Worm (Caenorhabditis elegans) whole organism, young adult: Measurements from ENCODE around the gene gpr-2.
"Not testable (repeated sequence)": the region's sequence is repeated elsewhere in the genome, so short reads cannot be mapped to it uniquely, and the experiment has no call there.

Experiments
- F10E7.11 ChIP-seq: sonication (generic microtip); optimal IDR thresholded peaks from 2 replicates; lab custom pipeline; 2017; ENCODE audit warnings: mild to moderate bottlenecking, missing genetic modification characterization, moderate library complexity, missing compliant biosample characterization
- F37B4.10 ChIP-seq: fragments of 200-800 bp; sonication (Bioruptor generic); IDR thresholded peaks from 2 replicates; pipeline ENCODE4 v1.3.6; 2022; ENCODE audit warnings: missing genetic modification characterization, missing compliant biosample characterization
- F55B11.4 ChIP-seq: sonication (generic microtip); optimal IDR thresholded peaks from 2 replicates; lab custom pipeline; 2016; ENCODE audit warnings: missing compliant biosample characterization, missing genetic modification characterization, borderline replicate concordance; ENCODE audit not compliant: insufficient read depth
- Y53F4B.3 ChIP-seq: fragments of 200-800 bp; sonication (Bioruptor generic); IDR thresholded peaks from 2 replicates; pipeline ENCODE4 v1.3.6; 2022; ENCODE audit warnings: missing genetic modification reagents, missing genetic modification characterization, missing compliant biosample characterization
- aptf-3 ChIP-seq: fragments of 200-800 bp; sonication (Bioruptor generic); IDR thresholded peaks from 2 replicates; pipeline ENCODE4 v1.3.6; 2022; ENCODE audit warnings: missing genetic modification characterization, missing compliant biosample characterization
- atf-7 ChIP-seq: sonication (generic microtip); optimal IDR thresholded peaks from 2 replicates; lab custom pipeline; 2017; ENCODE audit warnings: mild to moderate bottlenecking, missing genetic modification characterization, missing compliant biosample characterization
- athp-1 ChIP-seq: sonication (generic microtip); optimal IDR thresholded peaks from 2 replicates; lab custom pipeline; 2017; ENCODE audit warnings: mild to moderate bottlenecking, missing genetic modification characterization, missing compliant biosample characterization
- ccch-3 ChIP-seq: fragments of 200-800 bp; sonication (Bioruptor generic); optimal IDR thresholded peaks from 2 replicates; lab custom pipeline; 2018; ENCODE audit warnings: mild to moderate bottlenecking, missing genetic modification characterization, missing compliant biosample characterization
- cebp-2 ChIP-seq: fragments of 200-800 bp; sonication (Bioruptor generic); IDR thresholded peaks from 2 replicates; pipeline ENCODE4 v1.3.6; 2022; ENCODE audit warnings: missing genetic modification characterization, missing compliant biosample characterization
- ceh-40 ChIP-seq: fragments of 200-800 bp; sonication (Bioruptor generic); IDR thresholded peaks from 2 replicates; pipeline ENCODE4 v1.3.6; 2022; ENCODE audit warnings: missing genetic modification characterization, missing compliant biosample characterization
- ceh-58 ChIP-seq: fragments of 200-800 bp; sonication (Bioruptor generic); IDR thresholded peaks from 2 replicates; pipeline ENCODE4 v1.3.6; 2022; ENCODE audit warnings: missing genetic modification characterization, missing compliant biosample characterization
- ceh-91 ChIP-seq: fragments of 200-800 bp; sonication (Bioruptor generic); IDR thresholded peaks from 2 replicates; pipeline ENCODE4 v1.3.6; 2022; ENCODE audit warnings: missing genetic modification reagents, missing genetic modification characterization, missing compliant biosample characterization
- dpl-1 ChIP-seq: fragments of 150-350 bp; optimal IDR thresholded peaks from 2 replicates; lab custom pipeline; 2014; ENCODE audit warnings: missing biosample characterization, missing genetic modification reagents, missing genetic modification characterization
- egl-18 ChIP-seq: fragments of 200-800 bp; sonication (Bioruptor generic); IDR thresholded peaks from 2 replicates; pipeline ENCODE4 v1.3.6; 2022; ENCODE audit warnings: missing genetic modification reagents, missing genetic modification characterization, missing compliant biosample characterization
- egl-44 ChIP-seq: fragments of 200-800 bp; sonication (Bioruptor generic); IDR thresholded peaks from 2 replicates; pipeline ENCODE4 v1.3.6; 2022; ENCODE audit warnings: missing genetic modification reagents, missing genetic modification characterization, missing compliant biosample characterization
- hlh-12 ChIP-seq: sonication (generic microtip); optimal IDR thresholded peaks from 2 replicates; lab custom pipeline; 2016; ENCODE audit warnings: missing genetic modification characterization, missing compliant biosample characterization
- hmg-20 ChIP-seq: fragments of 200-800 bp; sonication (Bioruptor generic); IDR thresholded peaks from 2 replicates; pipeline ENCODE4 v1.3.6; 2022; ENCODE audit warnings: missing genetic modification reagents, missing genetic modification characterization, missing compliant biosample characterization
- lag-1 ChIP-seq: fragments of 200-800 bp; sonication (Bioruptor generic); IDR thresholded peaks from 2 replicates; pipeline ENCODE4 v1.3.6; 2022; ENCODE audit warnings: missing genetic modification reagents, missing genetic modification characterization, missing compliant biosample characterization
- let-526 ChIP-seq: fragments of 200-800 bp; sonication (Bioruptor generic); IDR thresholded peaks from 2 replicates; pipeline ENCODE4 v1.3.6; 2022; ENCODE audit warnings: missing genetic modification reagents, missing genetic modification characterization, missing compliant biosample characterization
- lir-1 ChIP-seq: fragments of 200-800 bp; sonication (Bioruptor generic); conservative IDR thresholded peaks from 2 replicates; pipeline ENCODE4 v1.3.6; 2022; ENCODE audit warnings: missing genetic modification reagents, missing genetic modification characterization, missing compliant biosample characterization
- madf-6 ChIP-seq: fragments of 200-800 bp; sonication (Bioruptor generic); IDR thresholded peaks from 2 replicates; pipeline ENCODE4 v1.3.6; 2022; ENCODE audit warnings: missing genetic modification reagents, missing genetic modification characterization, missing compliant biosample characterization
- nfya-2 ChIP-seq: fragments of 200-800 bp; sonication (Bioruptor generic); IDR thresholded peaks from 2 replicates; pipeline ENCODE4 v1.3.6; 2022; ENCODE audit warnings: missing genetic modification reagents, missing genetic modification characterization, missing compliant biosample characterization
- nfyb-1 ChIP-seq: fragments of 200-800 bp; sonication (Bioruptor generic); IDR thresholded peaks from 2 replicates; pipeline ENCODE4 v1.3.6; 2022; ENCODE audit warnings: missing genetic modification reagents, missing genetic modification characterization, missing compliant biosample characterization
- nhr-80 ChIP-seq: sonication (generic microtip); optimal IDR thresholded peaks from 2 replicates; lab custom pipeline; 2016; ENCODE audit warnings: missing genetic modification characterization, missing compliant biosample characterization
- nhr-90 ChIP-seq: sonication (generic microtip); optimal IDR thresholded peaks from 2 replicates; lab custom pipeline; 2016; ENCODE audit warnings: missing genotype, mild to moderate bottlenecking, missing genetic modification characterization, missing compliant biosample characterization
- rcor-1 ChIP-seq: fragments of 200-800 bp; sonication (Bioruptor generic); IDR thresholded peaks from 2 replicates; pipeline ENCODE4 v1.3.6; 2022; ENCODE audit warnings: missing genetic modification reagents, missing genetic modification characterization, missing compliant biosample characterization
- rpc-1 ChIP-seq, 2 experiments: fragments of 150-350 bp in 1 of 2; sonication (generic microtip) in 1 of 2; optimal IDR thresholded peaks; 2 replicates each; lab custom pipeline; 2014 to 2018; ENCODE audit warnings: missing biosample characterization in 1 of 2, missing genetic modification characterization in 1 of 2, missing genetic modification reagents in 1 of 2, missing genotype in 1 of 2
- sea-2 ChIP-seq: fragments of 200-800 bp; sonication (Bioruptor generic); IDR thresholded peaks from 2 replicates; pipeline ENCODE4 v1.3.6; 2022; ENCODE audit warnings: missing genetic modification characterization, missing compliant biosample characterization
- somi-1 ChIP-seq: fragments of 200-800 bp; sonication (Bioruptor generic); optimal IDR thresholded peaks from 2 replicates; lab custom pipeline; 2018; ENCODE audit warnings: mild to moderate bottlenecking, missing genetic modification characterization, missing compliant biosample characterization
- tbx-9 ChIP-seq: sonication (generic microtip); optimal IDR thresholded peaks from 2 replicates; lab custom pipeline; 2016; ENCODE audit warnings: borderline replicate concordance, missing genetic modification characterization, inconsistent platforms, missing compliant biosample characterization
- unc-62 ChIP-seq: fragments of 150-350 bp; optimal IDR thresholded peaks from 2 replicates; lab custom pipeline; 2014; ENCODE audit warnings: missing biosample characterization, missing genetic modification reagents, missing genetic modification characterization
- xnd-1 ChIP-seq: sonication (generic microtip); optimal IDR thresholded peaks from 2 replicates; lab custom pipeline; 2016; ENCODE audit warnings: missing genotype, missing genetic modification reagents, missing genetic modification characterization, missing compliant biosample characterization
- zfh-2 ChIP-seq: fragments of 200-800 bp; sonication (Bioruptor generic); conservative IDR thresholded peaks from 2 replicates; pipeline ENCODE4 v1.3.6; 2022; ENCODE audit warnings: missing genetic modification reagents, missing genetic modification characterization, missing compliant biosample characterization
- ztf-25 ChIP-seq: fragments of 200-800 bp; sonication (Bioruptor generic); IDR thresholded peaks from 2 replicates; pipeline ENCODE4 v1.3.6; 2022; ENCODE audit warnings: missing genetic modification reagents, missing genetic modification characterization, missing compliant biosample characterization

Gene gpr-2

DNA sequence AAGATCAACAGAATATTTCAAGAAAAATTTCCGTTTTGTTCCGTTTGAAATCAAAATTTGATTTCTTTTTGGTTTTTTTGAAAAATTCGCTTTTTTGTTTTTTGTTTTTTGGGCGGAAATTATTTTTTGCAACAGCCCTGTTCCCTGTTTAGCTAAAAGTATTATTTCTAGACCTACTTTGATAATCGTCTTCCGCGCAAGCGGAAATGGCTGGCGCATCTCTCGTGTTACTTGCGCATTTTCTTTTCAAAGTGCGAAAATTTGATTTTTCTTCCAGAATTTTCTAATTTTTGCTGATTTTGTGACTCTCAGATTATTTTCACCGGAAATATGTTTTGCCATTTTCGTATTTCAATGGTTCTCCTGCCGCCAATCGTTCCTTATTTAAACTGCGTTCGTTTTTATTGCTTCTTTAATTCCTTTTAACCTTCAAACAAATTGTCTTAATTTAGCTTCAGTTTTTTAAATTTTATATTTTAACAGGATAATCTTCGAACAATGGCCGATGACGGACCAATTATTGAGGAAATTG, 40.7 kb upstream of the gpr-2 start, which contains the start of gene cpar-1 (continued):
- TF ChIP-seq sea-2 (GFP tag; lab: Robert Waterston, UW) = no peak
- TF ChIP-seq nhr-80 = no peak
- peak; percentile 61 for TF ChIP-seq ceh-91 (GFP tag; lab: Robert Waterston, UW)
- peak; percentile 94 for TF ChIP-seq xnd-1 (tag; lab: Kevin White, UChicago)
- TF ChIP-seq, all 124 proteins: peak for 15

DNA sequence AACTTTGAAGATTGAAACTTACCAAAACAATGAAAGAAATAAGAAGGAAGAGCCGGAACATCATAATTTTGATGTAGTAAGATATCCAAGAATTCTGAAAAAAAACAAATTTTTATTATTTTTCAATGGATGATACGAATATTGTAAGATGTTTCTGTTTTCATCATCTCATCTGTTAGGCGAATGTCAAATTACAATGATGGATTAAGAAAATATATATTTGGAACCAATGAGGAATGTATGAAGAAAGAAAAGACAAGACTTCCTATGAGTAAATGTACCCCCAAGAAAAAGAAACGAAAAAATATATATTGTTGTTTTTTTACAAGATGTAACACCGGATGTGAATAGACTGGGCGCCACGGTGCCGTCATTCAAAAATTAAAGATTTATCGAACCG, 33.3 kb upstream of the gpr-2 start, which contains the start of gene T26G10.5:
T26G10.5 (minus strand) TSS at position 101 of the 400 bp plus-strand sequence.
- no peak for TF ChIP-seq madf-6 (GFP tag; lab: Robert Waterston, UW)
- no peak for TF ChIP-seq egl-44 (GFP tag; lab: Robert Waterston, UW)
- no peak for TF ChIP-seq aptf-3 (GFP tag; lab: Robert Waterston, UW)
- TF ChIP-seq rcor-1 (GFP tag; lab: Robert Waterston, UW) = no peak
- TF ChIP-seq unc-62 (GFP tag; lab: Kevin White, UChicago) = no peak
- no peak for TF ChIP-seq nfya-2
- no peak for TF ChIP-seq tbx-9 (tag; lab: Kevin White, UChicago)
- no peak for TF ChIP-seq let-526 (GFP tag; lab: Robert Waterston, UW)
- TF ChIP-seq egl-18 (GFP tag; lab: Robert Waterston, UW) = no peak
- no peak for TF ChIP-seq ccch-3
- TF ChIP-seq nhr-90 = no peak
- TF ChIP-seq atf-7 (tag; lab: Kevin White, UChicago) = no peak
- no peak for TF ChIP-seq ztf-25 (GFP tag; lab: Robert Waterston, UW)
- no peak for TF ChIP-seq rpc-1 (optimal IDR thresholded peaks at IDR 0.05; lab: Kevin White, UChicago)
- no peak for TF ChIP-seq rpc-1 (tag; optimal IDR thresholded peaks at IDR 0.05; lab: Kevin White, UChicago)
- no peak for TF ChIP-seq Y53F4B.3
- TF ChIP-seq F37B4.10 (GFP tag; lab: Robert Waterston, UW) = no peak
- no peak for TF ChIP-seq athp-1 (tag; lab: Kevin White, UChicago)

DNA sequence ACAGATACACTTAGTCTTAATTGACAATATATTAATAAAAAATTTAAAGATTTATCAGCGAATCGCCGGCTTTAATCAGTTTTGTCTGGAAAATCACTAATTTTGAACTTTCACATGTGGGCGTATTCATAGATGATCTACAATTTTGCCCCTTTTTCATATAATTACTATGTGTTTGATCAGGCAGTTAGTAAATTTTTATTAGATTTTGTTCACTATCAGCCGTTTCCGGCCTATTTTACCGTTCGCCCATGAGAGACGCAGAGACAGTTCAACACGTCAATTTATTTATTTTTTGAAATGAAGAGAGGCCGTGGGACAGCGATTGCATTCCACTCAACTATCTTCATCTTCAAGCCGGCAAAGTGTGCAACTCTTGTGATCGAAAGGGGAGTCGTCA, 27.3 kb upstream of the gpr-2 start, which contains the start of gene T26G10.4:
T26G10.4 (plus strand) TSS at position 301 of the 400 bp plus-strand sequence.
- TF ChIP-seq F10E7.11 (tag; lab: Kevin White, UChicago); somi-1 (GFP tag; lab: Kevin White, UChicago); lag-1 (GFP tag; lab: Robert Waterston, UW): not testable (repeated sequence)

- TF ChIP-seq dpl-1 (GFP tag; lab: Kevin White, UChicago) = no peak
- no peak for TF ChIP-seq ceh-40 (GFP tag; lab: Robert Waterston, UW)
- TF ChIP-seq nfyb-1 (GFP tag; lab: Robert Waterston, UW) = no peak
- no peak for TF ChIP-seq nfya-2
- no peak for TF ChIP-seq somi-1 (GFP tag; lab: Kevin White, UChicago)
- TF ChIP-seq hmg-20 (GFP tag; lab: Robert Waterston, UW) = no peak
- no peak for TF ChIP-seq cebp-2 (GFP tag; lab: Robert Waterston, UW)
- no peak for TF ChIP-seq lir-1 (GFP tag; lab: Robert Waterston, UW)
- TF ChIP-seq zfh-2 (GFP tag; lab: Robert Waterston, UW) = no peak
- TF ChIP-seq ceh-58 = no peak
- TF ChIP-seq hlh-12 = no peak
- TF ChIP-seq let-526 (GFP tag; lab: Robert Waterston, UW) = no peak
- TF ChIP-seq F55B11.4 (tag; lab: Kevin White, UChicago) = no peak
- TF ChIP-seq, all 124 proteins: peak for 0
Observed at ce11 chrIII:9413340-9413739, 20.4 kb upstream of the gpr-2 start, which contains the start of gene T26G10.3. Gene T26G10.3 (minus strand): TSS chrIII:9413440.
